Worm (Caenorhabditis elegans) whole organism, L1 larva: ENCODE data around the gene ZK813.6.

ENCODE experiments used
- C04F5.9 ChIP-seq: sonication (generic microtip); optimal IDR thresholded peaks from 2 replicates; lab custom pipeline; 2016; ENCODE audit warnings: missing genetic modification characterization, missing compliant biosample characterization
- C34B4.2 ChIP-seq: sonication (generic microtip); optimal IDR thresholded peaks from 2 replicates; lab custom pipeline; 2017; ENCODE audit warnings: mild to moderate bottlenecking, missing genetic modification characterization, missing compliant biosample characterization
- aly-2 ChIP-seq: fragments of 150-350 bp; optimal IDR thresholded peaks from 2 replicates; lab custom pipeline; 2014; ENCODE audit warnings: missing biosample characterization, missing genetic modification characterization
- blmp-1 ChIP-seq: fragments of 150-350 bp; optimal IDR thresholded peaks from 2 replicates; lab custom pipeline; 2014; ENCODE audit warnings: missing biosample characterization, missing genetic modification characterization
- ceh-82 ChIP-seq, 3 experiments: fragments of 150-350 bp in 1 of 3; sonication (generic microtip) in 2 of 3; optimal IDR thresholded peaks; 2 replicates each; lab custom pipeline; 2014 to 2017; ENCODE audit warnings: missing biosample characterization in 3 of 3, missing genetic modification characterization in 3 of 3
- efl-1 ChIP-seq, 4 experiments: fragments of 150-350 bp; optimal IDR thresholded peaks in 3 of 4; peaks in 1 of 4; 1 replicate in 1 of 4; 2 replicates in 3 of 4; lab custom pipeline; 2014; ENCODE audit warnings: missing biosample characterization in 2 of 4, missing genetic modification characterization in 2 of 4, missing genetic modification reagents in 2 of 4
- fkh-10 ChIP-seq: sonication (generic microtip); optimal IDR thresholded peaks from 2 replicates; lab custom pipeline; 2017; ENCODE audit warnings: missing biosample characterization, missing genetic modification reagents, missing genetic modification characterization
- fkh-8 ChIP-seq: sonication (generic microtip); optimal IDR thresholded peaks from 2 replicates; lab custom pipeline; 2016; ENCODE audit warnings: mild to moderate bottlenecking, missing genetic modification characterization, missing compliant biosample characterization
- grh-1 ChIP-seq: fragments of 200-800 bp; sonication (Bioruptor generic); IDR thresholded peaks from 2 replicates; pipeline ENCODE4 v1.3.6; 2022; ENCODE audit warnings: missing genetic modification reagents, missing genetic modification characterization, missing compliant biosample characterization
- hpl-2 ChIP-seq: fragments of 150-350 bp; optimal IDR thresholded peaks from 2 replicates; lab custom pipeline; 2014; ENCODE audit warnings: missing biosample characterization, missing genetic modification reagents, missing genetic modification characterization
- jun-1 ChIP-seq: fragments of 150-350 bp; optimal IDR thresholded peaks from 2 replicates; lab custom pipeline; 2014; ENCODE audit warnings: missing biosample characterization, missing genetic modification reagents, missing genetic modification characterization
- lin-14 ChIP-seq: fragments of 200-800 bp; sonication (Bioruptor generic); optimal IDR thresholded peaks from 2 replicates; lab custom pipeline; 2018; ENCODE audit warnings: mild to moderate bottlenecking, missing genetic modification characterization, moderate library complexity, missing compliant biosample characterization
- lir-3 ChIP-seq: sonication (generic microtip); optimal IDR thresholded peaks from 2 replicates; lab custom pipeline; 2016; ENCODE audit warnings: mild to moderate bottlenecking, missing genetic modification characterization, moderate library complexity, missing compliant biosample characterization; ENCODE audit not compliant: poor library complexity
- mep-1 ChIP-seq: fragments of 150-350 bp; optimal IDR thresholded peaks from 2 replicates; lab custom pipeline; 2014; ENCODE audit warnings: missing biosample characterization, missing genetic modification characterization
- nhr-12 ChIP-seq: sonication (generic microtip); optimal IDR thresholded peaks from 2 replicates; lab custom pipeline; 2017; ENCODE audit warnings: missing biosample characterization, missing genetic modification characterization
- nhr-237 ChIP-seq: fragments of 150-350 bp; optimal IDR thresholded peaks from 2 replicates; lab custom pipeline; 2014; ENCODE audit warnings: missing biosample characterization, missing genetic modification characterization
- nhr-85 ChIP-seq: sonication (generic microtip); peaks from one replicate; lab custom pipeline; 2016; ENCODE audit warnings: missing genetic modification characterization, inconsistent platforms, missing compliant biosample characterization
- skn-1 ChIP-seq: fragments of 150-350 bp; optimal IDR thresholded peaks from 2 replicates; lab custom pipeline; 2014; ENCODE audit warnings: missing biosample characterization, missing genetic modification characterization
- sox-4 ChIP-seq: sonication (generic microtip); optimal IDR thresholded peaks from 2 replicates; lab custom pipeline; 2016; ENCODE audit warnings: missing genetic modification characterization, missing compliant biosample characterization
- sup-37 ChIP-seq: fragments of 200-800 bp; sonication (Bioruptor generic); optimal IDR thresholded peaks from 2 replicates; lab custom pipeline; 2018; ENCODE audit warnings: mild to moderate bottlenecking, missing genetic modification characterization, missing compliant biosample characterization
- tlp-1 ChIP-seq: fragments of 150-350 bp; optimal IDR thresholded peaks from 2 replicates; lab custom pipeline; 2014; ENCODE audit warnings: missing biosample characterization, missing genetic modification characterization
- unc-30 ChIP-seq: sonication (generic microtip); optimal IDR thresholded peaks from 2 replicates; lab custom pipeline; 2017; ENCODE audit warnings: missing biosample characterization, missing genetic modification characterization
- unc-62 ChIP-seq: fragments of 150-350 bp; optimal IDR thresholded peaks from 2 replicates; lab custom pipeline; 2014; ENCODE audit warnings: missing biosample characterization, missing genetic modification reagents, missing genetic modification characterization
- unc-86 ChIP-seq: sonication (generic microtip); optimal IDR thresholded peaks from 2 replicates; lab custom pipeline; 2016; ENCODE audit warnings: missing genetic modification characterization, missing compliant biosample characterization
- zag-1 ChIP-seq: fragments of 150-350 bp; optimal IDR thresholded peaks from 2 replicates; lab custom pipeline; 2014; ENCODE audit warnings: missing biosample characterization, missing genetic modification characterization
- zip-4 ChIP-seq: fragments of 200-800 bp; sonication (Bioruptor generic); optimal IDR thresholded peaks from 2 replicates; lab custom pipeline; 2018; ENCODE audit warnings: mild to moderate bottlenecking, missing genetic modification characterization, moderate library complexity, missing compliant biosample characterization

The ZK813.6 gene

ce11 chrX:3462086-3462485 lies 37.5 kb downstream of the ZK813.6 start:
- TF ChIP-seq blmp-1 (peak; percentile 43), grh-1 (GFP tag; lab: Robert Waterston, UW) (no peak)

ce11 chrX:3463875-3464274 lies 39.3 kb downstream of the ZK813.6 start:
- TF ChIP-seq unc-86 (tag; lab: Kevin White, UChicago) (no peak), sup-37 (GFP tag; lab: Kevin White, UChicago) (no peak), nhr-237 (no peak), nhr-12 (tag; lab: Kevin White, UChicago) (no peak), lin-14 (GFP tag; lab: Kevin White, UChicago) (peak; percentile 29), hpl-2 (no peak), C34B4.2 (no peak), nhr-85 (tag; lab: Kevin White, UChicago) (peak; percentile 71), zip-4 (no peak), blmp-1 (peak; percentile 41), mep-1 (tag; lab: Kevin White, UChicago) (peak; percentile 15), unc-30 (no peak)

ce11 chrX:3464309-3465038 lies 39.9 kb downstream of the ZK813.6 start:
- TF ChIP-seq nhr-85 (tag; lab: Kevin White, UChicago) (peak; percentile 72), nhr-12 (tag; lab: Kevin White, UChicago) (no peak), skn-1 (peak; percentile 19), ceh-82 (tag; optimal IDR thresholded peaks at IDR 0.05; lab: Kevin White, UChicago) (peak in 1 of 3 experiments; percentile 11)

- peak; percentile 25 for TF ChIP-seq lin-14 (GFP tag; lab: Kevin White, UChicago)
- TF ChIP-seq jun-1 (tag; lab: Kevin White, UChicago), result no peak
- TF ChIP-seq nhr-12 (tag; lab: Kevin White, UChicago), result no peak
- TF ChIP-seq C04F5.9 (tag; lab: Kevin White, UChicago), result no peak
- TF ChIP-seq, all 84 proteins: peak for 1
Measured at ce11 chrX:3465785-3466184, 41.2 kb downstream of the ZK813.6 start, which contains the start of the genes ZK377.15 and sax-3. Gene ZK377.15, minus strand, starts transcription at chrX:3465885. Gene sax-3, minus strand, starts transcription at chrX:3465927.

ce11 chrX:3467004-3467761 lies 42.6 kb downstream of the ZK813.6 start:
- no peak for TF ChIP-seq tlp-1 (tag; lab: Kevin White, UChicago)
- TF ChIP-seq sox-4 (tag; lab: Kevin White, UChicago), result no peak
- TF ChIP-seq lin-14 (GFP tag; lab: Kevin White, UChicago), result peak; percentile 8
- TF ChIP-seq jun-1 (tag; lab: Kevin White, UChicago), result no peak
- TF ChIP-seq fkh-8 (tag; lab: Kevin White, UChicago), result peak; percentile 1
- no peak for TF ChIP-seq unc-62
- no peak for TF ChIP-seq efl-1 (optimal IDR thresholded peaks at IDR 0.05; lab: Kevin White, UChicago)
- peak in 1 of 2 experiments; percentile 5 for TF ChIP-seq efl-1 (GFP tag; optimal IDR thresholded peaks at IDR 0.05 in 1 of 2; lab: Kevin White, UChicago)
- TF ChIP-seq zag-1 (tag; lab: Kevin White, UChicago), result no peak
- TF ChIP-seq, all 84 proteins: peak for 3

ce11 chrX:3467958-3468357 lies 43.3 kb downstream of the ZK813.6 start:
- TF ChIP-seq lin-14 (GFP tag; lab: Kevin White, UChicago) (peak; percentile 20), aly-2 (tag; lab: Kevin White, UChicago) (no peak)
- TF ChIP-seq, all 84 proteins: peak for 1

ce11 chrX:3469332-3469731 lies 44.7 kb downstream of the ZK813.6 start:
- TF ChIP-seq lin-14 (GFP tag; lab: Kevin White, UChicago), result peak; percentile 65
- no peak for TF ChIP-seq lir-3 (tag; lab: Kevin White, UChicago)
- peak; percentile 68 for TF ChIP-seq fkh-10 (GFP tag; lab: Kevin White, UChicago)
- TF ChIP-seq, all 84 proteins: peak for 2
